Worm (Caenorhabditis elegans): Measurements from ENCODE around the gene sdz-8.

The sdz-8 gene

ce11 chrV:11497475-11497874 is 18.5 kb downstream of the sdz-8 start:
- TF ChIP-seq elt-1 (tag; optimal IDR thresholded peaks at IDR 0.05) (no peak), lsy-12 (tag; optimal IDR thresholded peaks at IDR 0.05) (no peak), nhr-237 (tag; optimal IDR thresholded peaks at IDR 0.05) (no peak), ceh-28 (tag; optimal IDR thresholded peaks at IDR 0.05) (no peak), zag-1 (tag; optimal IDR thresholded peaks at IDR 0.05) (no peak), fos-1 (tag; optimal IDR thresholded peaks at IDR 0.05) (no peak)

- no peak for TF ChIP-seq nhr-12 (tag; optimal IDR thresholded peaks at IDR 0.05)
- TF ChIP-seq pha-4 (tag; optimal IDR thresholded peaks at IDR 0.05) = peak; percentile 10
- no peak for TF ChIP-seq nhr-76 (tag; optimal IDR thresholded peaks at IDR 0.05)
These were observed 19.7 kb downstream of the sdz-8 start, which contains the start of gene htrl-1 for ce11 chrV:11496283-11496682. Gene htrl-1, minus strand, starts transcription at chrV:11496383.

DNA sequence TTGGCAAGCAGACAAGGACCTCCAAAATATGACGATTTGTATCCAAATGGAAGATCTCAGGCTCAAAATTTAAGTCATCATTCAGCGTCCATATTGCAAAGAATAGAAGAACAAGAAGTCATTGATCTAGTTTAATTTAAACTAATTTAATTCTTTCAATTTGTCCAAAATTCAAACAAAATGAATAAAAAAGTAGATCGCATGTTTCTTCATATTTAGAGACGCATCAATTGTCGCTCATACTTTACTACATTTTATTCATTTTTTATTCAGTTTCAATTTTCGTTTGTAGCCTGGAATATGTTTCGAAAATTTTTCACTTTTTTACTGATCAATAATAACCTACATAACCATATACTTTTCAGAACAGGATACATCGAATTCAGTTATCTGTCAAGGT is 23.5 kb downstream of the sdz-8 start, which contains the start of gene T11F9.21:
T11F9.21 (plus strand) TSS at position 301 of the 400 bp plus-strand sequence.
- no peak for TF ChIP-seq nhr-28 (tag; optimal IDR thresholded peaks at IDR 0.05)
- no peak for TF ChIP-seq elt-3 (tag; optimal IDR thresholded peaks at IDR 0.05)

- TF ChIP-seq skn-1 (tag; optimal IDR thresholded peaks at IDR 0.05) (no peak), pqm-1 (tag; optimal IDR thresholded peaks at IDR 0.05) (no peak), nhr-23 (tag; optimal IDR thresholded peaks at IDR 0.05) (no peak), daf-12 (tag; optimal IDR thresholded peaks at IDR 0.05) (no peak), elt-3 (tag; optimal IDR thresholded peaks at IDR 0.05) (no peak), fos-1 (tag; optimal IDR thresholded peaks at IDR 0.05) (no peak), nfya-1 (tag; optimal IDR thresholded peaks at IDR 0.05; ENCODE audit: insufficient read depth) (no peak), eor-1 (tag; optimal IDR thresholded peaks at IDR 0.05) (no peak), jun-1 (tag; optimal IDR thresholded peaks at IDR 0.05) (no peak), lin-15B (tag; optimal IDR thresholded peaks at IDR 0.05) (no peak), ceh-82 (tag; optimal IDR thresholded peaks at IDR 0.05) (no peak), fkh-10 (GFP tag; optimal IDR thresholded peaks at IDR 0.05) (no peak), ZK546.5 (tag; optimal IDR thresholded peaks at IDR 0.05) (no peak), R02D3.7 (tag; optimal IDR thresholded peaks at IDR 0.05) (no peak), ceh-9 (tag; optimal IDR thresholded peaks at IDR 0.05) (no peak), mml-1 (tag; optimal IDR thresholded peaks at IDR 0.05) (no peak), nhr-11 (tag; optimal IDR thresholded peaks at IDR 0.05) (no peak), fkh-2 (tag; optimal IDR thresholded peaks at IDR 0.05) (no peak), ceh-16 (tag; optimal IDR thresholded peaks at IDR 0.05) (no peak)
These were observed 25.6 kb downstream of the sdz-8 start, which contains the start of gene dhs-19 for ce11 chrV:11490382-11490781. Gene dhs-19, minus strand, starts transcription at chrV:11490482.

- TF ChIP-seq ZK546.5 (tag; optimal IDR thresholded peaks at IDR 0.05) (no peak), pha-4 (tag; optimal IDR thresholded peaks at IDR 0.05) (no peak), lsy-12 (tag; optimal IDR thresholded peaks at IDR 0.05) (no peak), fkh-2 (tag; optimal IDR thresholded peaks at IDR 0.05) (no peak), ceh-28 (tag; optimal IDR thresholded peaks at IDR 0.05) (no peak), lin-39 (tag; optimal IDR thresholded peaks at IDR 0.05) (no peak), unc-39 (tag; optimal IDR thresholded peaks at IDR 0.05) (no peak), skn-1 (tag; optimal IDR thresholded peaks at IDR 0.05) (no peak), mml-1 (tag; optimal IDR thresholded peaks at IDR 0.05) (no peak), nhr-12 (tag; optimal IDR thresholded peaks at IDR 0.05) (no peak), nhr-11 (tag; optimal IDR thresholded peaks at IDR 0.05) (no peak)
These were observed 27.7 kb downstream of the sdz-8 start for ce11 chrV:11488288-11488687.

ce11 chrV:11486680-11487079 is 29.3 kb downstream of the sdz-8 start, which contains the start of gene T11F9.10:
Gene T11F9.10, plus strand, starts transcription at chrV:11486980.
- no peak for TF ChIP-seq nhr-76 (tag; optimal IDR thresholded peaks at IDR 0.05)
- no peak for TF ChIP-seq nhr-25 (tag; optimal IDR thresholded peaks at IDR 0.05)
- no peak for TF ChIP-seq elt-3 (tag; optimal IDR thresholded peaks at IDR 0.05)
- TF ChIP-seq nhr-67 (tag; optimal IDR thresholded peaks at IDR 0.05) = no peak

Data from whole organism, L3 larva.